Fruit fly (Drosophila melanogaster) whole organism, embryonic: ENCODE measurements around the gene CG3702.

Experiments used
- Adf1 ChIP-seq: fragments of 200-800 bp; sonication (Bioruptor generic); IDR thresholded peaks from 2 replicates; pipeline ENCODE4 v1.3.6; 2022; ENCODE audit warnings: missing biosample characterization, missing genetic modification characterization
- Blimp-1 ChIP-seq: fragments of 200-800 bp; sonication (Bioruptor generic); optimal IDR thresholded peaks from 3 replicates; lab custom pipeline; 2018; ENCODE audit warnings: missing biosample characterization, missing genetic modification characterization, mild to moderate bottlenecking, moderate library complexity, missing genetic modification reagents
- Bteb2 ChIP-seq: fragments of 200-800 bp; sonication (Bioruptor generic); optimal IDR thresholded peaks from 2 replicates; lab custom pipeline; 2016; ENCODE audit warnings: missing biosample characterization, missing genetic modification characterization
- CG10321 ChIP-seq: fragments of 200-800 bp; sonication (Bioruptor generic); IDR thresholded peaks from 2 replicates; pipeline ENCODE4 v1.3.6; 2022; ENCODE audit warnings: missing biosample characterization, missing genetic modification characterization
- CG11560 ChIP-seq: fragments of 200-800 bp; sonication (Bioruptor generic); IDR thresholded peaks from 3 replicates; pipeline ENCODE4 v1.3.6; 2022; ENCODE audit warnings: missing biosample characterization, missing genetic modification characterization
- CG12769 ChIP-seq: fragments of 200-800 bp; sonication (Bioruptor generic); optimal IDR thresholded peaks from 2 replicates; lab custom pipeline; 2019; ENCODE audit warnings: missing biosample characterization, mild to moderate bottlenecking, missing genetic modification characterization, moderate library complexity
- CG16779 ChIP-seq: fragments of 200-800 bp; sonication (Bioruptor generic); IDR thresholded peaks from 2 replicates; pipeline ENCODE4 v1.3.6; 2022; ENCODE audit warnings: missing biosample characterization, missing genetic modification characterization
- CG17186 ChIP-seq: fragments of 200-800 bp; sonication (Bioruptor generic); optimal IDR thresholded peaks from 3 replicates; lab custom pipeline; 2017; ENCODE audit warnings: missing biosample characterization, missing genetic modification reagents, missing genetic modification characterization
- CG2120 ChIP-seq: fragments of 200-800 bp; sonication (Bioruptor generic); optimal IDR thresholded peaks from 3 replicates; lab custom pipeline; 2016; ENCODE audit warnings: missing biosample characterization, missing genetic modification characterization
- CG2129 ChIP-seq: fragments of 200-800 bp; sonication (Bioruptor generic); IDR thresholded peaks from 2 replicates; pipeline ENCODE4 v1.3.6; 2022; ENCODE audit warnings: missing biosample characterization, missing genetic modification characterization; ENCODE audit not compliant: partially characterized antibody
- CG31441 ChIP-seq: fragments of 200-800 bp; sonication (Bioruptor generic); IDR thresholded peaks from 2 replicates; pipeline ENCODE4 v1.3.6; 2022; ENCODE audit warnings: missing biosample characterization, missing genetic modification characterization
- CG34376 ChIP-seq: fragments of 200-800 bp; sonication (Bioruptor generic); optimal IDR thresholded peaks from 2 replicates; lab custom pipeline; 2018; ENCODE audit warnings: missing biosample characterization, mild to moderate bottlenecking, missing genetic modification characterization
- CG6683 ChIP-seq: fragments of 200-800 bp; sonication (Bioruptor generic); optimal IDR thresholded peaks from 2 replicates; lab custom pipeline; 2017; ENCODE audit warnings: missing biosample characterization, mild to moderate bottlenecking, missing genetic modification characterization, missing genetic modification reagents
- CG6813 ChIP-seq: fragments of 200-800 bp; sonication (Bioruptor generic); optimal IDR thresholded peaks from 2 replicates; lab custom pipeline; 2017; ENCODE audit warnings: missing biosample characterization, missing genetic modification characterization, mild to moderate bottlenecking, moderate library complexity, missing genetic modification reagents
- CG7839 ChIP-seq: fragments of 200-800 bp; sonication (Bioruptor generic); optimal IDR thresholded peaks from 3 replicates; lab custom pipeline; 2018; ENCODE audit warnings: missing biosample characterization, mild to moderate bottlenecking, missing genetic modification characterization, moderate library complexity
- CG8290 ChIP-seq, 3 experiments: fragments of 200-800 bp; sonication (Bioruptor generic); optimal IDR thresholded peaks; 2 replicates each; lab custom pipeline; 2016 to 2019; ENCODE audit warnings: missing biosample characterization in 3 of 3, missing genetic modification characterization in 3 of 3, mild to moderate bottlenecking in 2 of 3, moderate library complexity in 1 of 3
- CG9876 ChIP-seq: fragments of 200-800 bp; sonication (Bioruptor generic); optimal IDR thresholded peaks from 2 replicates; lab custom pipeline; 2016; ENCODE audit warnings: missing biosample characterization, missing genetic modification characterization
- CG9932 ChIP-seq: fragments of 200-800 bp; sonication (Bioruptor generic); IDR thresholded peaks from 2 replicates; pipeline ENCODE4 v1.3.6; 2022; ENCODE audit warnings: missing biosample characterization, missing genetic modification characterization
- Ets65A ChIP-seq: fragments of 200-800 bp; sonication (Bioruptor generic); peaks from one replicate; lab custom pipeline; 2016; ENCODE audit warnings: missing biosample characterization, missing genetic modification characterization
- Ets97D ChIP-seq: fragments of 200-800 bp; sonication (Bioruptor generic); optimal IDR thresholded peaks from 3 replicates; lab custom pipeline; 2016; ENCODE audit warnings: missing biosample characterization, missing genetic modification characterization
- HLHmδ ChIP-seq: fragments of 200-800 bp; sonication (Bioruptor generic); optimal IDR thresholded peaks from 2 replicates; lab custom pipeline; 2018; ENCODE audit warnings: missing biosample characterization, mild to moderate bottlenecking, missing genetic modification characterization, moderate library complexity
- Max ChIP-seq: fragments of 200-800 bp; sonication (Bioruptor generic); optimal IDR thresholded peaks from 2 replicates; lab custom pipeline; 2016; ENCODE audit warnings: missing biosample characterization, mild to moderate bottlenecking, missing genetic modification characterization
- Neu2 ChIP-seq: fragments of 200-800 bp; sonication (Bioruptor generic); optimal IDR thresholded peaks from 3 replicates; lab custom pipeline; 2016; ENCODE audit warnings: missing biosample characterization, missing genetic modification characterization, borderline replicate concordance
- NfI ChIP-seq: fragments of 200-800 bp; sonication (Bioruptor generic); optimal IDR thresholded peaks from 3 replicates; lab custom pipeline; 2018; ENCODE audit warnings: missing biosample characterization, mild to moderate bottlenecking, missing genetic modification characterization, moderate library complexity
- Opbp ChIP-seq: fragments of 200-800 bp; sonication (Bioruptor generic); IDR thresholded peaks from 3 replicates; pipeline ENCODE4 v1.3.6; 2022; ENCODE audit warnings: missing biosample characterization, missing genetic modification characterization; ENCODE audit not compliant: partially characterized antibody
- PHDP ChIP-seq: fragments of 200-800 bp; sonication (Bioruptor generic); optimal IDR thresholded peaks from 3 replicates; lab custom pipeline; 2018; ENCODE audit warnings: missing biosample characterization, mild to moderate bottlenecking, missing genetic modification characterization, moderate library complexity
- Ptx1 ChIP-seq: fragments of 200-800 bp; sonication (Bioruptor generic); IDR thresholded peaks from 2 replicates; pipeline ENCODE4 v1.3.6; 2022; ENCODE audit warnings: missing biosample characterization, missing genetic modification characterization
- Rfx ChIP-seq: fragments of 200-800 bp; sonication (Bioruptor generic); IDR thresholded peaks from 2 replicates; pipeline ENCODE4 v1.3.6; 2022; ENCODE audit warnings: missing biosample characterization, missing genetic modification characterization
- Sry-δ ChIP-seq: fragments of 200-800 bp; sonication (Bioruptor generic); optimal IDR thresholded peaks from 2 replicates; lab custom pipeline; 2016; ENCODE audit warnings: missing biosample characterization, missing genetic modification characterization
- abd-A ChIP-seq: fragments of 200-800 bp; sonication (Bioruptor generic); optimal IDR thresholded peaks from 3 replicates; lab custom pipeline; 2019; ENCODE audit warnings: missing biosample characterization, mild to moderate bottlenecking, missing genetic modification characterization, moderate library complexity
- aop ChIP-seq: fragments of 200-800 bp; sonication (Bioruptor generic); IDR thresholded peaks from 2 replicates; pipeline ENCODE4 v1.3.6; 2022; ENCODE audit warnings: missing biosample characterization, missing genetic modification characterization
- ara ChIP-seq: fragments of 200-800 bp; sonication (Bioruptor generic); IDR thresholded peaks from 2 replicates; pipeline ENCODE4 v1.3.6; 2022; ENCODE audit warnings: missing biosample characterization, missing genetic modification characterization
- ato ChIP-seq: fragments of 200-800 bp; sonication (Bioruptor generic); IDR thresholded peaks from 2 replicates; pipeline ENCODE4 v1.3.6; 2022; ENCODE audit warnings: missing biosample characterization, missing genetic modification characterization; ENCODE audit not compliant: partially characterized antibody
- bbx ChIP-seq: fragments of 200-800 bp; sonication (Bioruptor generic); IDR thresholded peaks from 2 replicates; pipeline ENCODE4 v1.3.6; 2022; ENCODE audit warnings: missing biosample characterization, missing genetic modification characterization; ENCODE audit not compliant: partially characterized antibody
- dysf ChIP-seq: fragments of 200-800 bp; sonication (Bioruptor generic); IDR thresholded peaks from 3 replicates; pipeline ENCODE4 v1.3.6; 2022; ENCODE audit warnings: missing biosample characterization, missing genetic modification characterization
- gfzf ChIP-seq: fragments of 200-800 bp; sonication (Bioruptor generic); optimal IDR thresholded peaks from 2 replicates; lab custom pipeline; 2016; ENCODE audit warnings: missing biosample characterization, mild to moderate bottlenecking, missing genetic modification characterization, moderate library complexity
- jing ChIP-seq: fragments of 200-800 bp; sonication (Bioruptor generic); optimal IDR thresholded peaks from 2 replicates; lab custom pipeline; 2018; ENCODE audit warnings: missing biosample characterization, mild to moderate bottlenecking, missing genetic modification characterization
- kni ChIP-seq: fragments of 200-800 bp; sonication (Bioruptor generic); optimal IDR thresholded peaks from 3 replicates; lab custom pipeline; 2017; ENCODE audit warnings: mild to moderate bottlenecking, missing biosample characterization, missing genetic modification reagents, missing genetic modification characterization
- lmd ChIP-seq: fragments of 200-800 bp; sonication (Bioruptor generic); IDR thresholded peaks from 2 replicates; pipeline ENCODE4 v1.3.6; 2022; ENCODE audit warnings: missing biosample characterization, missing genetic modification characterization
- nerfin-2 ChIP-seq: fragments of 200-800 bp; sonication (Bioruptor generic); IDR thresholded peaks from 2 replicates; pipeline ENCODE4 v1.3.6; 2022; ENCODE audit warnings: missing biosample characterization, missing genetic modification characterization; ENCODE audit not compliant: partially characterized antibody
- onecut ChIP-seq: fragments of 200-800 bp; sonication (Bioruptor generic); IDR thresholded peaks from 2 replicates; pipeline ENCODE4 v1.3.6; 2022; ENCODE audit warnings: missing biosample characterization, missing genetic modification characterization
- ranshi ChIP-seq: fragments of 200-800 bp; sonication (Bioruptor generic); IDR thresholded peaks from 2 replicates; pipeline ENCODE4 v1.3.6; 2022; ENCODE audit warnings: missing biosample characterization, missing genetic modification characterization
- sens ChIP-seq: fragments of 200-800 bp; sonication (Bioruptor generic); peaks from one replicate; lab custom pipeline; 2016; ENCODE audit warnings: missing biosample characterization, missing genetic modification characterization
- sna ChIP-seq: fragments of 200-800 bp; sonication (Bioruptor generic); IDR thresholded peaks from 2 replicates; pipeline ENCODE4 v1.3.6; 2022; ENCODE audit warnings: missing biosample characterization, missing genetic modification characterization; ENCODE audit not compliant: partially characterized antibody
- stwl ChIP-seq: fragments of 200-800 bp; sonication (Bioruptor generic); optimal IDR thresholded peaks from 3 replicates; lab custom pipeline; 2018; ENCODE audit warnings: missing biosample characterization, mild to moderate bottlenecking, missing genetic modification characterization, moderate library complexity
- sug ChIP-seq: fragments of 200-800 bp; optimal IDR thresholded peaks from 2 replicates; lab custom pipeline; 2019; ENCODE audit warnings: missing biosample characterization, mild to moderate bottlenecking, missing genetic modification characterization, moderate library complexity
- tna ChIP-seq: fragments of 200-800 bp; sonication (Bioruptor generic); IDR thresholded peaks from 2 replicates; pipeline ENCODE4 v1.3.6; 2022; ENCODE audit warnings: missing biosample characterization, missing genetic modification characterization; ENCODE audit not compliant: partially characterized antibody
- toy ChIP-seq: fragments of 200-800 bp; sonication (Bioruptor generic); IDR thresholded peaks from 2 replicates; pipeline ENCODE4 v1.3.6; 2022; ENCODE audit warnings: missing biosample characterization, missing genetic modification characterization
- unc-4 ChIP-seq: fragments of 200-800 bp; sonication (Bioruptor generic); IDR thresholded peaks from 2 replicates; pipeline ENCODE4 v1.3.6; 2022; ENCODE audit warnings: missing biosample characterization, missing genetic modification characterization; ENCODE audit not compliant: partially characterized antibody
- zfh1 ChIP-seq: fragments of 200-800 bp; sonication (Bioruptor generic); IDR thresholded peaks from 3 replicates; pipeline ENCODE4 v1.3.6; 2022; ENCODE audit warnings: missing biosample characterization, missing genetic modification characterization

CG3702 gene

DNA sequence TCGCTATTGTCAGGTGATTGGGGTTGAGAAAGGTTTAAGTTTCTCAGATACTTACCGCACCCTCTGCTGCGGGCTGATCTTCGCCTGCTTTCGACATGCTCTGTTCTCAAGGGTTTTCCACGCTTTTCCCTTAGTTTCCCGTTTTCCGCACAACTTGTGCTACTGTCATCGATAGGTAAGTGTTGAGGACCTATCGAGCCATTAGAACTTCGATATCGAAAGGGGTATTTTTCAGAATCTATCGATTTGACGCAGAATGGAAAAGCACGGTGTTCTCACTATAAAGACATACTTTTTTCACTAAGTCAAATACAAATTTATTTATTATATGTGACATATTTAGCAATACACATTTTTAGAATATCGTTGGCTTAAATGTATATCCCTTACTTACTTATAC lies at the start of gene CG3702:
TSS of gene CG3702 (minus strand) at position 306 of the 400 bp plus-strand sequence.
- TF ChIP-seq onecut = 0 out of 2 replicates have a peak, but pooled peaks have one; percentile 9
- peak; percentile 6 for TF ChIP-seq PHDP (tag; lab: Kevin White, UChicago)
- no peak for TF ChIP-seq kni (GFP tag; lab: Kevin White, UChicago)
- no peak for TF ChIP-seq CG8290 (GFP tag; optimal IDR thresholded peaks at IDR 0.05; lab: Kevin White, UChicago)
- TF ChIP-seq CG8290 (tag; optimal IDR thresholded peaks at IDR 0.05; lab: Kevin White, UChicago) = peak in 1 of 2 experiments; percentile 49
- no peak for TF ChIP-seq toy (GFP tag; lab: Robert Waterston, UW)
- no peak for TF ChIP-seq CG10321 (GFP tag; lab: Robert Waterston, UW)
- no peak for TF ChIP-seq CG7839 (tag; lab: Kevin White, UChicago)
- TF ChIP-seq CG9876 (GFP tag; lab: Kevin White, UChicago) = no peak
- peak; percentile 75; the same call in 2 of the 3 replicates for TF ChIP-seq Opbp (GFP tag; lab: Robert Waterston, UW)
- no peak for TF ChIP-seq CG2129 (GFP tag; lab: Robert Waterston, UW)
- no peak for TF ChIP-seq CG6683 (GFP tag; lab: Kevin White, UChicago)
- peak; percentile 65; the same call in 1 of the 2 replicates for TF ChIP-seq unc-4 (GFP tag; lab: Robert Waterston, UW)
- TF ChIP-seq Adf1 (GFP tag; lab: Robert Waterston, UW) = no peak
- no peak for TF ChIP-seq Max (GFP tag; lab: Kevin White, UChicago)
- no peak for TF ChIP-seq gfzf
- TF ChIP-seq CG16779 = no peak
- peak; percentile 31; the same call in 1 of the 3 replicates for TF ChIP-seq CG11560 (tag; lab: Robert Waterston, UW)
- TF ChIP-seq Blimp-1 (GFP tag; lab: Kevin White, UChicago) = no peak
- no peak for TF ChIP-seq ara (GFP tag; lab: Robert Waterston, UW)
- peak; percentile 74 for TF ChIP-seq ato (GFP tag; lab: Robert Waterston, UW)
- no peak for TF ChIP-seq jing (GFP tag; lab: Kevin White, UChicago)
- TF ChIP-seq CG12769 (tag; lab: Kevin White, UChicago) = peak; percentile 36
- TF ChIP-seq nerfin-2 = peak; percentile 69
- TF ChIP-seq Ets97D (GFP tag; lab: Kevin White, UChicago) = no peak
- TF ChIP-seq abd-A (tag; lab: Kevin White, UChicago) = no peak
- 0 out of 3 replicates have a peak, but pooled peaks have one; percentile 14 for TF ChIP-seq dysf (GFP tag; lab: Robert Waterston, UW)
- no peak for TF ChIP-seq sug (tag; lab: Kevin White, UChicago)
- TF ChIP-seq CG6813 (GFP tag; lab: Kevin White, UChicago) = no peak
- TF ChIP-seq HLHmδ (GFP tag; lab: Kevin White, UChicago) = no peak
- no peak for TF ChIP-seq Bteb2
- TF ChIP-seq Neu2 (GFP tag; lab: Kevin White, UChicago) = no peak
- TF ChIP-seq zfh1 (GFP tag; lab: Robert Waterston, UW) = no peak
- TF ChIP-seq tna (GFP tag; lab: Robert Waterston, UW) = peak; percentile 77
- peak; percentile 21 for TF ChIP-seq stwl (tag; lab: Kevin White, UChicago)
- peak; percentile 57; the same call in 1 of the 2 replicates for TF ChIP-seq Rfx (GFP tag; lab: Robert Waterston, UW)
- TF ChIP-seq Ets65A (GFP tag; lab: Kevin White, UChicago) = no peak
- TF ChIP-seq Ptx1 = peak; percentile 35; the same call in 1 of the 2 replicates
- peak; percentile 37 for TF ChIP-seq CG2120
- peak; percentile 71 for TF ChIP-seq bbx (GFP tag; lab: Robert Waterston, UW)
- TF ChIP-seq sna = peak; percentile 60
- peak; percentile 37; the same call in 1 of the 2 replicates for TF ChIP-seq CG9932 (GFP tag; lab: Robert Waterston, UW)
- TF ChIP-seq sens (GFP tag; lab: Kevin White, UChicago) = no peak
- no peak for TF ChIP-seq ranshi (GFP tag; lab: Robert Waterston, UW)
- no peak for TF ChIP-seq lmd
- no peak for TF ChIP-seq CG31441
- no peak for TF ChIP-seq aop (GFP tag; lab: Robert Waterston, UW)
- peak; percentile 55 for TF ChIP-seq Sry-δ (GFP tag; lab: Kevin White, UChicago)
- TF ChIP-seq CG34376 (GFP tag; lab: Kevin White, UChicago) = no peak
- no peak for TF ChIP-seq NfI (GFP tag; lab: Kevin White, UChicago)
- TF ChIP-seq CG17186 = no peak
